Fruit fly (Drosophila melanogaster) whole organism, wandering third instar larva: ENCODE measurements around the gene Kat60.

ENCODE experiments used
- Abd-B ChIP-seq: fragments of >200 bp; optimal IDR thresholded peaks from 2 replicates; lab custom pipeline; 2017; ENCODE audit warnings: missing biosample characterization, missing genetic modification characterization
- CG32264 ChIP-seq: fragments of 200-800 bp; sonication (Bioruptor generic); optimal IDR thresholded peaks from 2 replicates; lab custom pipeline; 2016; ENCODE audit warnings: missing biosample characterization, missing genetic modification characterization
- Hr78 ChIP-seq: fragments of >200 bp; optimal IDR thresholded peaks from 2 replicates; lab custom pipeline; 2017; ENCODE audit warnings: missing biosample characterization, missing genetic modification characterization
- Myc ChIP-seq: fragments of >200 bp; optimal IDR thresholded peaks from 2 replicates; lab custom pipeline; 2017
- N ChIP-seq: fragments of >200 bp; optimal IDR thresholded peaks from 2 replicates; lab custom pipeline; 2018; ENCODE audit warnings: missing biosample characterization, missing external identifiers, missing genetic modification characterization
- OdsH ChIP-seq: fragments of 200-800 bp; sonication (Bioruptor generic); optimal IDR thresholded peaks from 2 replicates; lab custom pipeline; 2016; ENCODE audit warnings: missing biosample characterization, mild to moderate bottlenecking, missing genetic modification characterization
- Vsx2 ChIP-seq: fragments of 200-300, 225-300 bp; sonication (Bioruptor generic); optimal IDR thresholded peaks from 2 replicates; lab custom pipeline; 2018; ENCODE audit warnings: missing biosample characterization, missing genetic modification characterization; ENCODE audit not compliant: partially characterized antibody
- br ChIP-seq: fragments of 200-800 bp; sonication (Bioruptor generic); optimal IDR thresholded peaks from 2 replicates; lab custom pipeline; 2016; ENCODE audit warnings: missing biosample characterization, missing genetic modification characterization
- dl ChIP-seq, 2 experiments: fragments of 175-275, 200-275 bp in 1 of 2; fragments of 200-275 bp in 1 of 2; sonication (Bioruptor generic); optimal IDR thresholded peaks; lab custom pipeline; 2018; ENCODE audit warnings: mild to moderate bottlenecking in 2 of 2, missing biosample characterization in 2 of 2, missing genetic modification characterization in 2 of 2, moderate library complexity in 2 of 2; ENCODE audit not compliant: partially characterized antibody in 2 of 2, insufficient read depth in 1 of 2
- foxo ChIP-seq, 2 experiments: fragments of 200-800 bp; sonication (Bioruptor generic); optimal IDR thresholded peaks; 2 replicates in 1 of 2; 3 replicates in 1 of 2; lab custom pipeline; 2016 to 2017; ENCODE audit warnings: missing biosample characterization in 2 of 2, missing genetic modification characterization in 2 of 2
- h ChIP-seq: fragments of 200-800 bp; sonication (Bioruptor generic); optimal IDR thresholded peaks from 3 replicates; lab custom pipeline; 2016; ENCODE audit warnings: missing biosample characterization, mild to moderate bottlenecking, missing genetic modification characterization
- sage ChIP-seq: fragments of 200-800 bp; sonication (Bioruptor generic); optimal IDR thresholded peaks from 2 replicates; lab custom pipeline; 2016; ENCODE audit warnings: missing biosample characterization, mild to moderate bottlenecking, missing genetic modification characterization
- tai ChIP-seq: sonication (Bioruptor generic); optimal IDR thresholded peaks from 2 replicates; lab custom pipeline; 2016; ENCODE audit warnings: missing biosample characterization, missing genetic modification characterization

DNA sequence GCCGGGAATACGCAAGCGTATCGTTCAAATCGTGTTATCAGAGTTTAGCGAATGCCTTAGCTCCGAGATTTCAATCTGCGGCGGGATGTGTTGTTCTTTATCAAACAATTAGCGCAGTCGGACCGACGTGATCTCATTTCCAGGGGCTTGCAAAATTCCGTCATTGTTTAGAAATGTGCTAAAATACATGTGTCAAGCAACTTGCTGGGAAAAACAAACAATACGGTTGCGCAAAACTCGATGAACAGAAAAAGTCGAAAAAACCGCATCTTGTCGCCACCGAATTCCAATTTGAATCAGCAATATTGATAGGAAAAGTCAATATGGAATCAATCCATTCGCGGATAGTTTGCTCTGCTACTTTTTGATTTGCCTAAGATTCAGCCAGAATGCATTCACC, 30.6 kb upstream of the Kat60 start, which contains the start of gene Tim17a2:
- TF ChIP-seq foxo (GFP tag; optimal IDR thresholded peaks at IDR 0.05; lab: Kevin White, UChicago): no peak
- no peak for TF ChIP-seq Abd-B (GFP tag; lab: Kevin White, UChicago)
- TF ChIP-seq N (GFP tag; lab: Kevin White, UChicago): no peak
- TF ChIP-seq h (GFP tag; lab: Kevin White, UChicago): no peak
- TF ChIP-seq Myc (lab: Kevin White, UChicago): no peak
- TF ChIP-seq tai (GFP tag; lab: Kevin White, UChicago): no peak
- TF ChIP-seq dl (GFP tag; optimal IDR thresholded peaks at IDR 0.05; lab: Kevin White, UChicago; ENCODE audit: insufficient read depth in 1 of 2, partially characterized antibody in 2 of 2): no peak
- no peak for TF ChIP-seq Hr78 (GFP tag; lab: Kevin White, UChicago)
- TF ChIP-seq sage (GFP tag; lab: Kevin White, UChicago): no peak
- TF ChIP-seq Vsx2: no peak
- TF ChIP-seq OdsH (GFP tag; lab: Kevin White, UChicago): no peak
- no peak for TF ChIP-seq CG32264
- no peak for TF ChIP-seq br
